Worm (Caenorhabditis elegans) whole organism, L3 larva: ENCODE data around the gene Y75B8A.24.

ENCODE experiments used
- ceh-16 ChIP-seq: sonication (generic microtip); optimal IDR thresholded peaks from 2 replicates; lab custom pipeline; 2017; ENCODE audit warnings: missing biosample characterization, missing genetic modification characterization
- egl-27 ChIP-seq: sonication (generic microtip); optimal IDR thresholded peaks from 4 replicates; lab custom pipeline; 2017; ENCODE audit warnings: missing biosample characterization, missing genetic modification reagents, missing genetic modification characterization
- elt-1 ChIP-seq: fragments of 150-350 bp; optimal IDR thresholded peaks from 2 replicates; lab custom pipeline; 2014; ENCODE audit warnings: missing biosample characterization, missing genetic modification characterization
- jun-1 ChIP-seq: fragments of 150-350 bp; optimal IDR thresholded peaks from 2 replicates; lab custom pipeline; 2014; ENCODE audit warnings: missing biosample characterization, missing genetic modification reagents, missing genetic modification characterization
- nhr-67 ChIP-seq: fragments of 150-350 bp; optimal IDR thresholded peaks from 2 replicates; lab custom pipeline; 2014; ENCODE audit warnings: missing biosample characterization, missing genetic modification characterization
- nhr-77 ChIP-seq: fragments of 150-350 bp; optimal IDR thresholded peaks from 2 replicates; lab custom pipeline; 2014; ENCODE audit warnings: missing biosample characterization, missing genetic modification characterization
- pha-4 ChIP-seq: fragments of 150-350 bp; optimal IDR thresholded peaks from 2 replicates; lab custom pipeline; 2014; ENCODE audit warnings: missing biosample characterization, missing genetic modification reagents, missing genetic modification characterization
- tbx-2 ChIP-seq: sonication (generic microtip); optimal IDR thresholded peaks from 2 replicates; lab custom pipeline; 2016; ENCODE audit warnings: mild to moderate bottlenecking, missing genetic modification characterization, missing compliant biosample characterization
- zag-1 ChIP-seq: fragments of 150-350 bp; optimal IDR thresholded peaks from 2 replicates; lab custom pipeline; 2014; ENCODE audit warnings: missing biosample characterization, missing genetic modification characterization
- ztf-11 ChIP-seq: fragments of 150-350 bp; optimal IDR thresholded peaks from 2 replicates; lab custom pipeline; 2014; ENCODE audit warnings: missing biosample characterization, missing genetic modification characterization

ce11 chrIII:12270391-12270790, 3.2 kb downstream of the Y75B8A.24 start:
- TF ChIP-seq egl-27 (tag; lab: Kevin White, UChicago) (no peak), zag-1 (tag; lab: Kevin White, UChicago) (no peak), nhr-77 (tag; lab: Kevin White, UChicago) (no peak), pha-4 (tag; lab: Kevin White, UChicago) (no peak), elt-1 (no peak), tbx-2 (tag; lab: Kevin White, UChicago) (no peak), ztf-11 (tag; lab: Kevin White, UChicago) (no peak), jun-1 (no peak), nhr-67 (no peak), ceh-16 (no peak)
